Worm (Caenorhabditis elegans): ENCODE results near the gene dct-15.

DNA sequence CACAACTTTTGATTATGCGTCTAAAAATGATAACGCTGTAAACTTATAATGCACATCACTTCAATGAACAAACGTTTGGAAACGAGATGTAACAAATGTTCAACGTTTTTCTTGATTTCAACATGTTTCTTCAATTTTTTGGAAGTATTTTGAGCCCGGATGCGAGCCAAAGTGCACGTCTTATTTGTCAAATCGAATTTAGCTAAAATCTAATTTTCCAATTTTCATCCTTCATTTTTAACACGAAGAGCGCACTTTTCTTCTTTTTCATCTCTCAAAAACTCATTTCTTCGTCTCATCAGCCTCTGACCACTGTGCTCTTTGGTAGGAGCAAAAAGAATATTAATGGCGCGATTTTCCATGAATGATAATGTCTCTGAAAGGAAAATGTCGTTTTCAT is 12.2 kb downstream of the dct-15 start:
- TF ChIP-seq W03F9.2 (tag; optimal IDR thresholded peaks at IDR 0.05): no peak
- no peak for TF ChIP-seq dao-5 (tag; optimal IDR thresholded peaks at IDR 0.05)
